Worm (Caenorhabditis elegans) whole organism, mixed stage, embryonic: Measurements from ENCODE around the gene str-177.

Experiments used
- M03D4.4 ChIP-seq: sonication (generic microtip); optimal IDR thresholded peaks from 2 replicates; lab custom pipeline; 2017; ENCODE audit warnings: mild to moderate bottlenecking, missing genetic modification characterization, missing compliant biosample characterization
- bed-3 ChIP-seq: fragments of 200-800 bp; sonication (Bioruptor generic); optimal IDR thresholded peaks from 3 replicates; lab custom pipeline; 2018; ENCODE audit warnings: mild to moderate bottlenecking, missing genetic modification characterization, moderate library complexity, missing compliant biosample characterization
- blmp-1 ChIP-seq: fragments of 150-350 bp; optimal IDR thresholded peaks from 2 replicates; lab custom pipeline; 2014; ENCODE audit warnings: missing biosample characterization, missing genetic modification characterization
- ceh-39 ChIP-seq: fragments of 150-350 bp; optimal IDR thresholded peaks from 2 replicates; lab custom pipeline; 2014; ENCODE audit warnings: missing biosample characterization, missing genetic modification characterization
- ceh-43 ChIP-seq: fragments of 200-800 bp; sonication (Bioruptor generic); optimal IDR thresholded peaks from 2 replicates; lab custom pipeline; 2018; ENCODE audit warnings: mild to moderate bottlenecking, missing genetic modification characterization, moderate library complexity, missing compliant biosample characterization
- ceh-83 ChIP-seq: fragments of 200-800 bp; sonication (Bioruptor generic); optimal IDR thresholded peaks from 2 replicates; lab custom pipeline; 2018; ENCODE audit warnings: mild to moderate bottlenecking, missing genetic modification characterization, missing compliant biosample characterization
- ces-1 ChIP-seq: fragments of 150-350 bp; optimal IDR thresholded peaks from 2 replicates; lab custom pipeline; 2014; ENCODE audit warnings: missing biosample characterization, missing genetic modification reagents, missing genetic modification characterization
- cnd-1 ChIP-seq: fragments of 200-800 bp; sonication (Bioruptor generic); optimal IDR thresholded peaks from 2 replicates; lab custom pipeline; 2018; ENCODE audit warnings: mild to moderate bottlenecking, missing genetic modification characterization, missing compliant biosample characterization
- drap-1 ChIP-seq: fragments of 200-800 bp; sonication (Bioruptor generic); optimal IDR thresholded peaks from 3 replicates; lab custom pipeline; 2018; ENCODE audit warnings: mild to moderate bottlenecking, missing genetic modification characterization, missing compliant biosample characterization
- elt-1 ChIP-seq: sonication (generic microtip); optimal IDR thresholded peaks from 2 replicates; lab custom pipeline; 2017; ENCODE audit warnings: missing genetic modification characterization, mild to moderate bottlenecking, missing compliant biosample characterization, antibody characterized with exemption, moderate library complexity, borderline replicate concordance; ENCODE audit not compliant: insufficient read depth
- flh-1 ChIP-seq: fragments of 200-800 bp; sonication (Bioruptor generic); optimal IDR thresholded peaks from 2 replicates; lab custom pipeline; 2018; ENCODE audit warnings: mild to moderate bottlenecking, missing genetic modification characterization, moderate library complexity, missing compliant biosample characterization
- ham-2 ChIP-seq: fragments of 200-800 bp; sonication (Bioruptor generic); optimal IDR thresholded peaks from 2 replicates; lab custom pipeline; 2018; ENCODE audit warnings: mild to moderate bottlenecking, missing genetic modification characterization, missing compliant biosample characterization
- lin-13 ChIP-seq: fragments of 150-350 bp; optimal IDR thresholded peaks from 2 replicates; lab custom pipeline; 2014; ENCODE audit warnings: missing biosample characterization, missing genetic modification characterization
- lin-32 ChIP-seq: fragments of 200-800 bp; sonication (Bioruptor generic); optimal IDR thresholded peaks from 2 replicates; lab custom pipeline; 2018; ENCODE audit warnings: mild to moderate bottlenecking, missing genetic modification characterization, missing compliant biosample characterization
- lsy-2 ChIP-seq: fragments of 150-350 bp; optimal IDR thresholded peaks from 2 replicates; lab custom pipeline; 2014; ENCODE audit warnings: missing biosample characterization, missing genetic modification characterization
- mab-5 ChIP-seq: fragments of 150-350 bp; optimal IDR thresholded peaks from 2 replicates; lab custom pipeline; 2014; ENCODE audit warnings: missing biosample characterization, missing genetic modification characterization
- mep-1 ChIP-seq: fragments of 150-350 bp; optimal IDR thresholded peaks from 2 replicates; lab custom pipeline; 2017; ENCODE audit warnings: missing biosample characterization, missing genetic modification reagents, missing genetic modification characterization, inconsistent platforms
- mls-2 ChIP-seq: sonication (generic microtip); optimal IDR thresholded peaks from 2 replicates; lab custom pipeline; 2016; ENCODE audit warnings: mild to moderate bottlenecking, missing genetic modification characterization, moderate library complexity, missing compliant biosample characterization
- nhr-12 ChIP-seq: fragments of 150-350 bp; optimal IDR thresholded peaks from 2 replicates; lab custom pipeline; 2014; ENCODE audit warnings: missing biosample characterization, missing genetic modification characterization
- nhr-237 ChIP-seq: fragments of 150-350 bp; optimal IDR thresholded peaks from 2 replicates; lab custom pipeline; 2014; ENCODE audit warnings: missing biosample characterization, missing genetic modification characterization
- nhr-28 ChIP-seq: fragments of 150-350 bp; optimal IDR thresholded peaks from 2 replicates; lab custom pipeline; 2014; ENCODE audit warnings: missing biosample characterization, missing genetic modification characterization
- nhr-76 ChIP-seq: sonication (generic microtip); optimal IDR thresholded peaks from 2 replicates; lab custom pipeline; 2017; ENCODE audit warnings: missing biosample characterization, missing genetic modification characterization
- pha-4 ChIP-seq: fragments of 150-350 bp; optimal IDR thresholded peaks from 2 replicates; lab custom pipeline; 2018; ENCODE audit warnings: missing biosample characterization, missing genetic modification reagents, missing genetic modification characterization
- snpc-4 ChIP-seq: fragments of 150-350 bp; optimal IDR thresholded peaks from 2 replicates; lab custom pipeline; 2014; ENCODE audit warnings: missing biosample characterization, missing genetic modification characterization
- sptf-1 ChIP-seq: sonication (generic microtip); optimal IDR thresholded peaks from 2 replicates; lab custom pipeline; 2017; ENCODE audit warnings: mild to moderate bottlenecking, missing genetic modification characterization, moderate library complexity, missing compliant biosample characterization
- tbx-8 ChIP-seq: fragments of 200-800 bp; sonication (Bioruptor generic); optimal IDR thresholded peaks from 2 replicates; lab custom pipeline; 2018; ENCODE audit warnings: mild to moderate bottlenecking, missing genetic modification characterization, moderate library complexity, missing compliant biosample characterization
- unc-120 ChIP-seq: sonication (generic microtip); optimal IDR thresholded peaks from 2 replicates; lab custom pipeline; 2017; ENCODE audit warnings: missing genetic modification characterization, missing compliant biosample characterization; ENCODE audit not compliant: poor library complexity, severe bottlenecking
- unc-39 ChIP-seq: fragments of 150-350 bp; optimal IDR thresholded peaks from 2 replicates; lab custom pipeline; 2014; ENCODE audit warnings: missing biosample characterization, missing genetic modification characterization
- unc-62 ChIP-seq: fragments of 150-350 bp; optimal IDR thresholded peaks from 2 replicates; lab custom pipeline; 2014; ENCODE audit warnings: missing biosample characterization, missing genetic modification reagents, missing genetic modification characterization
- ztf-11 ChIP-seq: fragments of 150-350 bp; optimal IDR thresholded peaks from 2 replicates; lab custom pipeline; 2014; ENCODE audit warnings: missing biosample characterization, missing genetic modification characterization

str-177 gene

DNA sequence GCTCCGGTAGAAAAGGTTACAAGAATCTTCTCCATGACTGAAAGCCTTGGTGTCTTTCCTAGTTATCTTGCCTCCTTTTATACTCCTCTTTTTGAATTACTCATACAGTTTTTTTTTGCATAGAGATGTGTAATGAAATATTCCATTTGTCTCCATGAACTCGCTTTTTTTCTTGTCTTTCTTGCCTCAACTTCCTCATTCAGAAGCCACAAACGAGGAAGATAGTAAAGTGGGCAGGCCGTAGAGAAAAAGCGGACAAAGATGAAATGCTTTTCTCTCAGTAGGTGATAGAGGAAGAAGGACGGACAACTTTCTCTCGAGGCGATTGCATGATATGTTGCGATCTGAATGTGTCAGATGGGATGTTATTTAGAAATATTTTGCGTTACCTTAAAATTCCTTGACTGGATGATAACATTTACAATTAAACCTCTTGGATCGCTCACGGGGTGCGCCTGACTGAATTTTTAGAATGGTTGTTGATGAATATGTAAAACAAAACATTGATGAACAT, 35.8 kb downstream of the str-177 start, which contains the start of gene col-145:
TSS of gene col-145 (minus strand) at position 51 of the 514 bp plus-strand sequence.
- TF ChIP-seq ham-2 (no peak), sptf-1 (tag; lab: Kevin White, UChicago) (no peak), mep-1 (tag; lab: Kevin White, UChicago) (no peak), nhr-28 (tag; lab: Kevin White, UChicago) (no peak), nhr-12 (tag; lab: Kevin White, UChicago) (no peak), unc-62 (GFP tag; lab: Kevin White, UChicago) (no peak), nhr-237 (tag; lab: Kevin White, UChicago) (no peak), cnd-1 (tag; lab: Kevin White, UChicago) (no peak), ztf-11 (tag; lab: Kevin White, UChicago) (no peak), flh-1 (no peak), ceh-83 (GFP tag; lab: Kevin White, UChicago) (no peak)
- TF ChIP-seq, all 35 proteins: peak for 0

DNA sequence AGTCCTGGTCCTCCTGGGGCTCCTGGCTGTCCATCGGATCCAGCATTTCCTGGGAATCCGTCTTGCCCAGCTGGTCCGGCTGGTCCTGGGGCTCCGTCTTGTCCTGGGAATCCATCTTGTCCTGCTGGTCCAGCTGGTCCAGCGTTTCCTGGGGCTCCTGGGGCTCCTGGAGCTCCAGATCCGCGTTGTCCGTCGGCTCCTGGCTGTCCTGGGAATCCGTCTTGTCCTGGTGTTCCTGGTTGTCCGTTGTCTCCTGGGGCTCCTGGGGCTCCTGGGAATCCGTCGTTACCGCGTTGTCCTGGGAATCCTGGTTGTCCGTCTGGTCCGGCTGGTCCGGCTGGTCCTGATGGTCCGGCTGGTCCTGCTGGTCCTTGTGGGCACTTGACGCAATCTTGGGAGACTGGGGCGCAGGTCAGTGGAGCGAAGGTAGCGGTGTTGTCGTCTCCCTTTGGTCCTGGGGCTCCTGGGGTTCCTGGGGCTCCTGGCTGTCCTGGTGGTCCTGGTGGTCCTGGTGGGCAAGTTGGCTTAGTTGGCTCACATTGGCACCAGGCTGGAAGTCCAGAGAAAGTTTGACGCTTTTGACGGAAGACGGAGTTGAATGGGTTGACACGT, 36.6 kb downstream of the str-177 start:
- TF ChIP-seq nhr-76 (tag; lab: Kevin White, UChicago) (no peak), tbx-8 (GFP tag; lab: Kevin White, UChicago) (no peak), blmp-1 (tag; lab: Kevin White, UChicago) (no peak), lin-32 (no peak), lsy-2 (tag; lab: Kevin White, UChicago) (no peak), mls-2 (tag; lab: Kevin White, UChicago) (no peak), ham-2 (no peak), pha-4 (no peak), mab-5 (tag; lab: Kevin White, UChicago) (no peak), snpc-4 (no peak), lin-13 (tag; lab: Kevin White, UChicago) (no peak), cnd-1 (tag; lab: Kevin White, UChicago) (no peak), ceh-43 (GFP tag; lab: Kevin White, UChicago) (no peak), ceh-39 (tag; lab: Kevin White, UChicago) (no peak), unc-62 (GFP tag; lab: Kevin White, UChicago) (no peak), M03D4.4 (no peak)

DNA sequence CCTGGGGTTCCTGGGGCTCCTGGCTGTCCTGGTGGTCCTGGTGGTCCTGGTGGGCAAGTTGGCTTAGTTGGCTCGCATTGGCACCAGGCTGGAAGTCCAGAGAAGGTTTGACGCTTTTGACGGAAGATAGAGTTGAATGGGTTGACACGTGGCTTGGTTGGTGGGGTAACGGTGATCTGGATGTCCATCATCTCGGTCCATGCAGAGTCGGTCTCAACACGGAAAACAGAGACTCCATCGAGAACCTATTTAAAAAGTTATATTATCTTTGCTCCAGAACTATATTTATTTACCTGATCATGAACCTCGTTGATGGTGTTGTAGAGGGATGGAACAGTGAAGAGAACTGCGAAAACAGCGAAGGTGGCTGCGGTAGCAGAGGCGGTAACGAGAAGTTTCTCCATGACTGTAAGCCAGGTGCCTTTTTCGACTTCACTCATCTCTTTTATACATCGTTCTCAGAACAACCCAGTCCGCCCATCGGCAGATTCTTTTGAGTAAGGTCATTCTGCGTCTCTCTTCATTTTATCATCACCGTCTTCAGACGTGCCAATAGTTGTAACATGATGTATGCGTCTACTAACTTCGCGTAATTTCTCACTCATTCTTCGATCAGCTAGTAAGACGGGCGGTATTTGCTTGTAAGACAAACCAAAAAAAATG, 38.4 kb downstream of the str-177 start, which contains the start of gene col-144:
TSS of gene col-144 (minus strand) at position 419 of the 663 bp plus-strand sequence.
- TF ChIP-seq sptf-1 (tag; lab: Kevin White, UChicago) = no peak
- TF ChIP-seq pha-4 = no peak
- no peak for TF ChIP-seq mep-1 (tag; lab: Kevin White, UChicago)
- TF ChIP-seq ces-1 (GFP tag; lab: Kevin White, UChicago) = no peak
- TF ChIP-seq ham-2 = no peak
- no peak for TF ChIP-seq nhr-28 (tag; lab: Kevin White, UChicago)
- TF ChIP-seq drap-1 = no peak
- no peak for TF ChIP-seq unc-39
- TF ChIP-seq snpc-4 = no peak
- TF ChIP-seq mls-2 (tag; lab: Kevin White, UChicago) = no peak
- TF ChIP-seq elt-1 (tag; lab: Kevin White, UChicago) = no peak
- no peak for TF ChIP-seq nhr-237 (tag; lab: Kevin White, UChicago)
- TF ChIP-seq unc-120 (tag; lab: Kevin White, UChicago) = no peak
- no peak for TF ChIP-seq M03D4.4
- TF ChIP-seq bed-3 (GFP tag; lab: Kevin White, UChicago) = no peak
- TF ChIP-seq mab-5 (tag; lab: Kevin White, UChicago) = no peak

DNA sequence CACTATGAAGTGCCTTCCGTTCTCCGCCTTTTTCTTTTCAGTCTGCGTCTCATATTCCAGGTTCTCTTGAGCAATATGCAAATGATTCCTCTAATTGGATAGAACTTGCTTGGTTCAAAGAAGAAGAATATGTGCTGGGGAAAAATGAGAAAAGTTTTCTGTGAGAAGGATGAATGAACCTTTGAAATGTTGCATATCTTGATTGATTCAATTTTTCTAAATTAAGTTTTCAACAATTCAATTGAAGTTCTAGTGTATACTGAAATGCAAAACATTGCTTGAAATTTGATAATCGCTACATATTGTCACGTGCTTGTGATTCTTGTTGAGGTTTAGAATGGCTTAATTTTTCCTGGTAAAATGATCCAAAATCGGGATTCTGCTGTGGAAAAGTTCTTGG, 41.2 kb downstream of the str-177 start:
- TF ChIP-seq nhr-12 (tag; lab: Kevin White, UChicago) = no peak
- no peak for TF ChIP-seq lsy-2 (tag; lab: Kevin White, UChicago)
- TF ChIP-seq ces-1 (GFP tag; lab: Kevin White, UChicago) = peak; percentile 86
- no peak for TF ChIP-seq cnd-1 (tag; lab: Kevin White, UChicago)
